Fruit fly (Drosophila melanogaster): Measurements from ENCODE around the gene CG11050.
A peak's percentile ranks its signal among the peaks of the same experiment; 100 is the strongest.

The CG11050 gene

dm6 chr2L:6657969-6658748 is 47.3 kb downstream of the CG11050 start, which contains the start of the genes CG31636 and Ube4A (continued):
- TF ChIP-seq CG13287 (GFP tag; IDR thresholded peaks at IDR 0.05; ENCODE audit: partially characterized antibody) (0 out of 2 replicates have a peak, but pooled peaks have one; percentile 19), CG11560 (tag; IDR thresholded peaks at IDR 0.05) (no peak), MESR4 (GFP tag; optimal IDR thresholded peaks at IDR 0.05) (peak; percentile 82), trem (tag; optimal IDR thresholded peaks at IDR 0.05) (peak; percentile 10), Nf-YA (GFP tag; IDR thresholded peaks at IDR 0.05) (no peak), tgo (GFP tag; IDR thresholded peaks at IDR 0.05) (no peak), gfzf (GFP tag; optimal IDR thresholded peaks at IDR 0.05) (peak; percentile 74), exex (tag; optimal IDR thresholded peaks at IDR 0.05) (peak; percentile 82), gce (GFP tag; IDR thresholded peaks at IDR 0.05) (no peak), wek (GFP tag; optimal IDR thresholded peaks at IDR 0.05) (peak; percentile 96), Dp (GFP tag; optimal IDR thresholded peaks at IDR 0.05) (peak; percentile 94), Med (GFP tag) (peak; percentile 75), run (tag; optimal IDR thresholded peaks at IDR 0.05) (no peak), CG11247 (GFP tag; IDR thresholded peaks at IDR 0.05) (no peak), CG10267 (tag; optimal IDR thresholded peaks at IDR 0.05) (peak; percentile 22), Sry-β (GFP tag; optimal IDR thresholded peaks at IDR 0.05) (no peak), pfk (GFP tag; optimal IDR thresholded peaks at IDR 0.05) (no peak), YL-1 (GFP tag; optimal IDR thresholded peaks at IDR 0.05) (peak; percentile 30), CG34224 (GFP tag; IDR thresholded peaks at IDR 0.05; ENCODE audit: partially characterized antibody) (no peak), pzg (GFP tag; optimal IDR thresholded peaks at IDR 0.05) (peak; percentile 67), Dref (GFP tag; IDR thresholded peaks at IDR 0.05) (no peak), Bgb (GFP tag; IDR thresholded peaks at IDR 0.05; ENCODE audit: partially characterized antibody) (no peak)

- TF ChIP-seq Ets97D (GFP tag; optimal IDR thresholded peaks at IDR 0.05) (peak; percentile 18), Myb (GFP tag; optimal IDR thresholded peaks at IDR 0.05) (peak; percentile 60), stwl (tag; optimal IDR thresholded peaks at IDR 0.05) (peak; percentile 74), CG3995 (GFP tag; optimal IDR thresholded peaks at IDR 0.05) (peak; percentile 26), CG6854 (GFP tag; optimal IDR thresholded peaks at IDR 0.05) (no peak), dm (GFP tag; optimal IDR thresholded peaks at IDR 0.05) (no peak), fu2 (GFP tag; optimal IDR thresholded peaks at IDR 0.05) (no peak), CG10267 (tag; optimal IDR thresholded peaks at IDR 0.05) (peak; percentile 81), Med (GFP tag) (peak; percentile 26), Awh (GFP tag; IDR thresholded peaks at IDR 0.05) (0 out of 2 replicates have a peak, but pooled peaks have one; percentile 9), sob (GFP tag; IDR thresholded peaks at IDR 0.05) (no peak), gfzf (GFP tag; optimal IDR thresholded peaks at IDR 0.05) (peak; percentile 23), pzg (GFP tag; optimal IDR thresholded peaks at IDR 0.05) (peak; percentile 9), phol (tag; optimal IDR thresholded peaks at IDR 0.05) (peak; percentile 84), shn (GFP tag; optimal IDR thresholded peaks at IDR 0.05) (no peak), CG10543 (GFP tag; optimal IDR thresholded peaks at IDR 0.05) (no peak), p53 (GFP tag; optimal IDR thresholded peaks at IDR 0.05) (no peak), Dp (GFP tag; optimal IDR thresholded peaks at IDR 0.05) (peak; percentile 17), dimm (GFP tag; IDR thresholded peaks at IDR 0.05) (no peak), Dad (GFP tag; optimal IDR thresholded peaks at IDR 0.05) (no peak), Pdp1 (GFP tag; optimal IDR thresholded peaks at IDR 0.05) (peak in 1 of 2 experiments; percentile 60), CG9797 (GFP tag; optimal IDR thresholded peaks at IDR 0.05) (peak; percentile 2)
Measured at dm6 chr2L:6663562-6664051, 52.8 kb downstream of the CG11050 start, which contains the start of the genes CG13771, CG34310 and cup. TSS of gene CG13771 (minus strand) at chr2L:6663612. TSS of gene CG34310 (plus strand) at chr2L:6663664. TSS of gene cup (plus strand) at chr2L:6663664.

Data from whole organism, embryonic.